Worm (Caenorhabditis elegans) whole organism, L4 larva: Measurements from ENCODE around the gene Y22D7AL.4.

Source experiments
- F10B5.3 ChIP-seq: sonication (generic microtip); optimal IDR thresholded peaks from 2 replicates; lab custom pipeline; 2016; ENCODE audit warnings: mild to moderate bottlenecking, missing genetic modification characterization, missing compliant biosample characterization
- F37D6.2 ChIP-seq: sonication (generic microtip); optimal IDR thresholded peaks from 2 replicates; lab custom pipeline; 2016; ENCODE audit warnings: mild to moderate bottlenecking, missing genetic modification characterization, missing compliant biosample characterization
- T20F7.1 ChIP-seq: fragments of 200-800 bp; sonication (Bioruptor generic); optimal IDR thresholded peaks from 2 replicates; lab custom pipeline; 2018; ENCODE audit warnings: mild to moderate bottlenecking, missing genetic modification characterization, missing compliant biosample characterization
- aha-1 ChIP-seq: fragments of 150-350 bp; peaks from one replicate; lab custom pipeline; 2014; ENCODE audit warnings: missing biosample characterization, missing genetic modification characterization
- ama-1 ChIP-seq: fragments of 150-350 bp; optimal IDR thresholded peaks from 2 replicates; lab custom pipeline; 2014; ENCODE audit warnings: inconsistent platforms, mixed read lengths
- ceh-20 ChIP-seq: fragments of 200-800 bp; sonication (Bioruptor generic); IDR thresholded peaks from 2 replicates; pipeline ENCODE4 v1.3.6; 2022; ENCODE audit warnings: missing genetic modification reagents, missing genetic modification characterization, missing compliant biosample characterization
- cey-2 ChIP-seq: sonication (generic microtip); optimal IDR thresholded peaks from 3 replicates; lab custom pipeline; 2017; ENCODE audit warnings: missing genetic modification characterization, mild to moderate bottlenecking, missing compliant biosample characterization, antibody characterized with exemption, borderline replicate concordance; ENCODE audit not compliant: insufficient read depth
- daf-12 ChIP-seq: fragments of 150-350 bp; optimal IDR thresholded peaks from 2 replicates; lab custom pipeline; 2014; ENCODE audit warnings: missing biosample characterization, missing genetic modification reagents, missing genetic modification characterization
- daf-16 ChIP-seq, 3 experiments: sonication (generic microtip); optimal IDR thresholded peaks; 2 replicates each; lab custom pipeline; 2016 to 2017; ENCODE audit warnings: missing genetic modification characterization in 3 of 3, missing genetic modification reagents in 3 of 3, mild to moderate bottlenecking in 2 of 3, missing compliant biosample characterization in 2 of 3, missing biosample characterization in 1 of 3, moderate library complexity in 1 of 3
- dmd-6 ChIP-seq: fragments of 200-800 bp; sonication (Bioruptor generic); IDR thresholded peaks from 2 replicates; pipeline ENCODE4 v1.3.6; 2022; ENCODE audit warnings: missing genetic modification reagents, missing genetic modification characterization, missing compliant biosample characterization
- duxl-1 ChIP-seq: sonication (generic microtip); optimal IDR thresholded peaks from 2 replicates; lab custom pipeline; 2016; ENCODE audit warnings: mild to moderate bottlenecking, missing genetic modification characterization, moderate library complexity, missing compliant biosample characterization; ENCODE audit not compliant: poor library complexity
- egl-43 ChIP-seq: fragments of 200-800 bp; sonication (Bioruptor generic); IDR thresholded peaks from 2 replicates; pipeline ENCODE4 v1.3.6; 2022; ENCODE audit warnings: missing genetic modification reagents, missing genetic modification characterization, missing compliant biosample characterization
- fkh-10 ChIP-seq: fragments of 150-350 bp; optimal IDR thresholded peaks from 2 replicates; lab custom pipeline; 2014; ENCODE audit warnings: missing biosample characterization, missing genetic modification reagents, missing genetic modification characterization
- fos-1 ChIP-seq: fragments of 150-350 bp; optimal IDR thresholded peaks from 2 replicates; lab custom pipeline; 2014; ENCODE audit warnings: missing biosample characterization, missing genetic modification characterization
- hlh-11 ChIP-seq: fragments of 200-800 bp; sonication (Bioruptor generic); optimal IDR thresholded peaks from 2 replicates; lab custom pipeline; 2018; ENCODE audit warnings: mild to moderate bottlenecking, missing genetic modification characterization, missing compliant biosample characterization
- lsy-2 ChIP-seq, 2 experiments: fragments of 150-350 bp in 1 of 2; sonication (generic microtip) in 1 of 2; optimal IDR thresholded peaks; 2 replicates each; lab custom pipeline; 2014 to 2017; ENCODE audit warnings: missing biosample characterization in 2 of 2, missing genetic modification characterization in 2 of 2
- madf-5 ChIP-seq, 2 experiments: fragments of 200-800 bp; sonication (Bioruptor generic); IDR thresholded peaks; 2 replicates each; pipeline ENCODE4 v1.3.6; 2022; ENCODE audit warnings: missing compliant biosample characterization in 2 of 2, missing genetic modification characterization in 2 of 2
- mdl-1 ChIP-seq, 2 experiments: fragments of 150-350 bp in 1 of 2; sonication (generic microtip) in 1 of 2; optimal IDR thresholded peaks; 2 replicates each; lab custom pipeline; 2014 to 2017; ENCODE audit warnings: missing biosample characterization in 2 of 2, missing genetic modification characterization in 2 of 2
- mxl-2 ChIP-seq: fragments of 200-800 bp; sonication (Bioruptor generic); conservative IDR thresholded peaks from 2 replicates; pipeline ENCODE4 v1.3.6; 2022; ENCODE audit warnings: missing genetic modification reagents, missing genetic modification characterization, missing compliant biosample characterization
- nhr-10 ChIP-seq: fragments of 150-350 bp; optimal IDR thresholded peaks from 2 replicates; lab custom pipeline; 2014; ENCODE audit warnings: missing biosample characterization, missing genetic modification characterization
- nhr-111 ChIP-seq: fragments of 200-800 bp; sonication (Bioruptor generic); optimal IDR thresholded peaks from 2 replicates; lab custom pipeline; 2018; ENCODE audit warnings: mild to moderate bottlenecking, missing genetic modification characterization, missing compliant biosample characterization
- nhr-237 ChIP-seq: sonication (generic microtip); optimal IDR thresholded peaks from 2 replicates; lab custom pipeline; 2017; ENCODE audit warnings: missing biosample characterization, missing genetic modification characterization
- nhr-41 ChIP-seq: fragments of 200-800 bp; sonication (Bioruptor generic); IDR thresholded peaks from 2 replicates; pipeline ENCODE4 v1.3.6; 2022; ENCODE audit warnings: missing genetic modification reagents, missing genetic modification characterization, missing compliant biosample characterization
- nhr-6 ChIP-seq: fragments of 150-350 bp; optimal IDR thresholded peaks from 2 replicates; lab custom pipeline; 2014; ENCODE audit warnings: missing biosample characterization, missing genetic modification characterization
- nhr-76 ChIP-seq: fragments of 150-350 bp; optimal IDR thresholded peaks from 2 replicates; lab custom pipeline; 2014; ENCODE audit warnings: missing biosample characterization, missing genetic modification characterization
- nhr-77 ChIP-seq: fragments of 150-350 bp; optimal IDR thresholded peaks from 2 replicates; lab custom pipeline; 2014; ENCODE audit warnings: missing biosample characterization, missing genetic modification characterization
- php-3 ChIP-seq: fragments of 200-800 bp; sonication (Bioruptor generic); IDR thresholded peaks from 2 replicates; pipeline ENCODE4 v1.3.6; 2022; ENCODE audit warnings: missing genetic modification reagents, missing genetic modification characterization, missing compliant biosample characterization
- pqm-1 ChIP-seq: sonication (generic microtip); optimal IDR thresholded peaks from 2 replicates; lab custom pipeline; 2017; ENCODE audit warnings: missing biosample characterization, missing genetic modification characterization
- set-16 ChIP-seq: fragments of 200-800 bp; sonication (Bioruptor generic); IDR thresholded peaks from 2 replicates; pipeline ENCODE4 v1.3.6; 2022; ENCODE audit warnings: missing genetic modification reagents, missing genetic modification characterization, missing compliant biosample characterization
- tag-97 ChIP-seq: fragments of 200-800 bp; sonication (Bioruptor generic); IDR thresholded peaks from 2 replicates; pipeline ENCODE4 v1.3.6; 2022; ENCODE audit warnings: missing genetic modification characterization, missing compliant biosample characterization
- unc-62 ChIP-seq, 3 experiments: fragments of 150-350 bp in 1 of 3; sonication (generic microtip); optimal IDR thresholded peaks in 2 of 3; peaks in 1 of 3; 1 replicate in 1 of 3; 2 replicates in 2 of 3; lab custom pipeline; 2014 to 2017; ENCODE audit warnings: missing biosample characterization in 3 of 3, missing genetic modification characterization in 3 of 3, missing genetic modification reagents in 3 of 3, missing genotype in 1 of 3
- vab-7 ChIP-seq: fragments of 200-800 bp; sonication (Bioruptor generic); IDR thresholded peaks from 2 replicates; pipeline ENCODE4 v1.3.6; 2022; ENCODE audit warnings: missing genetic modification reagents, missing genetic modification characterization, missing compliant biosample characterization
- zag-1 ChIP-seq: fragments of 150-350 bp; optimal IDR thresholded peaks from 2 replicates; lab custom pipeline; 2014; ENCODE audit warnings: missing biosample characterization, missing genetic modification characterization
- zip-11 ChIP-seq: fragments of 200-800 bp; sonication (Bioruptor generic); IDR thresholded peaks from 2 replicates; pipeline ENCODE4 v1.3.6; 2022; ENCODE audit warnings: missing genetic modification characterization, missing compliant biosample characterization
- zip-2 ChIP-seq: fragments of 150-350 bp; optimal IDR thresholded peaks from 2 replicates; lab custom pipeline; 2014; ENCODE audit warnings: missing biosample characterization, missing genetic modification characterization
- ztf-7 ChIP-seq: fragments of 150-350 bp; optimal IDR thresholded peaks from 2 replicates; lab custom pipeline; 2014; ENCODE audit warnings: missing biosample characterization, missing genetic modification characterization

Y22D7AL.4 gene

DNA sequence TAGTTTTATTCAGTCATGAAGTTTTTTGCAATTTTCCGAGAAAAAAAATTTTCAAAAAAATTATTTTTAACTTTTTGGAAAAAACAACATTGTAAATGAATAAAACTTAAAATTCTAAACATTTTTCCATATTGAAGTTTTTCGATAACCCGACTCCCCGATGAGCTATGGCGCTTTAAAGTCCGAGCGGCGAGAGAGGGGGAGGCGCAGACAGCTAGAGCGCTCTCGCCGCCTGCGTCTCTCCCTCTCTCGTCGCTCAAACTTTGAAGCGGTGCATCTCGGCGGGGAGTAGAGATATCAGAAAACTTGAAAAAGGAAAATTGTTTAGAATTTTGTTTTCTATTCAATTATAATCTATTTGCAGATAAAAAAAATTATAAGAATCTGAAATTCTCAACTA, 11.9 kb downstream of the Y22D7AL.4 start:
- no peak for TF ChIP-seq vab-7 (GFP tag; lab: Robert Waterston, UW)
- TF ChIP-seq set-16 (GFP tag; lab: Robert Waterston, UW), result peak; percentile 82

DNA sequence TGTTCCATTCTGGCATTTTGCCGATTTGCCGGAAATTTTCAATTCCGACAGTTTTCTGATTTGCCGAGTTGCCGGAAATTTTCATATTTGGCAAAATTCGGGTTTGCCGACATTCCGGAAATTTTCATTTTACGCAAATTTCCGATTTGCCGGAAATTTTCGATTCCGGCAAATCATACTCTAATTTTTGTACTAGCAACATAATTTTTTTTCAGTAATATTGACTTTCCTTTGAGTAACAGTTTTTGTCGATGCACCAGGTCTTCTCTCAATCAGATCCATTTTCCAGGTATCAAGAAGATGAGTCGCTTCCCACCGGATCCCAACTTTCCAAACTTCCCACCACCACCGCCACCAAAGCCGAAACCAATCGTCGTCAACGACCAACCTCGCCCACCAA, 14.7 kb downstream of the Y22D7AL.4 start, which contains the start of gene Y22D7AL.3:
Gene Y22D7AL.3, plus strand, starts transcription at position 301 of the 400 bp plus-strand sequence.
- TF ChIP-seq unc-62 (GFP tag; optimal IDR thresholded peaks at IDR 0.05 in 1 of 2; lab: Kevin White, UChicago) (no peak), unc-62 (tag; optimal IDR thresholded peaks at IDR 0.05; lab: Kevin White, UChicago) (no peak), nhr-6 (tag; lab: Kevin White, UChicago) (no peak), F37D6.2 (no peak), aha-1 (tag; lab: Kevin White, UChicago) (peak; percentile 28)

DNA sequence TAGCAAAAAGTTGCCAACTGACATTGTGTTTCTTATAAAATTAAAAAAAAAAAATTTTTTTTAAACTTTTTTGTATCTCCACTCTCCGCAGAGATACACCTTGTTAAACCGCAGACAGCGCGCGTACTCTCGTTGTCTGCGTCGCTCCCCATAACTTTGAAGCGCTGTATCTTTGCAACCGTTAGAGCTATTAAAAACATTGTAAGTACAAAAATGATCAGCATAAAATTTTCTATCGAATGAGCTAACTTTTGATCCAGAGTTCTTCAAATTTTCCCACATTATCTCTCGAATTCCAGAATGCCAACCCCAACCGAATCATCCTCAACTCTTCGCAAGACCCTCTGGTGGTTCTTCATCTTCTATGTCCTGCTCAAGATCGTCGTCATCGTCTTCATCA, 25.7 kb downstream of the Y22D7AL.4 start, which contains the start of gene Y22D7AL.1:
Gene Y22D7AL.1, plus strand, starts transcription at position 301 of the 400 bp plus-strand sequence.
- no peak for TF ChIP-seq ama-1
- no peak for TF ChIP-seq zag-1 (tag; lab: Kevin White, UChicago)
- TF ChIP-seq egl-43, result no peak

DNA sequence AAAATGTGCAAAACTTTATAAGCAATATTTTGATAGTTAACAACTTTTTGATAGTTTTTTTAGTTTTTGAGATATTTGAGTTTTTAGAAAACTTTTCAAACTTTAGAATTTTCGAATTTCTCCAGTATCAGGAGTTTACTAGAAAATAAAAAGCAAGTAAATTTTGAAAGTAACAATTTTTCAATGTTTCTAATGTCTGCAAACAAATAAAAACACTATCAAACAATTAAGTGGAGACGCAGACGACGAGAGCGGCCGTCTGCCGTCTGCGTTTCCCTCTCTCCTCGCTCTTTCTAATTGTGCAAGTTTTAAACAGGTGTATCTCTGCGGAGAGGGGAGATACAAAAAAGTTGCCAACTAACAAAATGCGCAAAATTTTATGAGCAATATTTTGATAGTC, 26.5 kb downstream of the Y22D7AL.4 start:
- peak; percentile 79 for TF ChIP-seq aha-1 (tag; lab: Kevin White, UChicago)
- no peak for TF ChIP-seq nhr-6 (tag; lab: Kevin White, UChicago)

DNA sequence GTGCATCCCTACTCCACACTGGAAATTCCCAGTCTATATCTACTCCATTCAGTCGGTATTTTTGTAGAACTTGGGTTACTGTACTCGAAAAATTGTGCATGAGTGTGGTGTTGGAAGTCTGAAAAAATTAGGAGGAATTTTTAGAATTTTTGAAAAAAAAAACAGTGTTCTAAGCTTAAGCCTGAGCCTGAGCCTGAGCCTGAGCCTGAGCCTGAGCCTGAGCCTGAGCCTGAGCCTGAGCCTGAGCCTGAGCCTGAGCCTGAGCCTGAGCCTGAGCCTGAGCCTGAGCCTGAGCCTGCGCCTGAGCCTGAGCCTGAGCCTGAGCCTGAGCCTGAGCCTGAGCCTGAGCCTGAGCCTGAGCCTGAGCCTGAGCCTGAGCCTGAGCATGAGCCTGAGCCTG, 29.9 kb downstream of the Y22D7AL.4 start:
- TF ChIP-seq set-16 (GFP tag; lab: Robert Waterston, UW), result peak; percentile 43; the same call in 1 of the 2 replicates

DNA sequence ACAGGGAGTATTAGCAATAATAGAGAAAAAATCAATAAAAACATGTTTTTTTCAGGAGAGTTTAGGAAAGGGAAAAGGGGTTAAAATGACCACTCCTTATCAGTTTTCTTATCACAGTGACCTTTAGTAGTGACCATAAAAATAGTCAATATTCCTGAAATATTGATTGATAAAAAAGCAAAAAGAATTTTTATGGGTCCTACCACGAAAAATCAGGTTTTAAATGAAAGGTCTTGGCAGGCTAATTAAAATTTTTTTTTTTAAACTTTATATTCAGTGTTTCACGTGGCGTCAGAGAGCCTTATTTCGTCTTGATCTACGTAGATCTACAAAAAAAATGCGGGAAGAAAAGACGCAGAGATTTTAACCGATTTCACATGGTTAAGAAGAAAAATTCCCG, 30.9 kb downstream of the Y22D7AL.4 start, which contains the start of gene cht-4:
Gene cht-4, minus strand, starts transcription at position 101 of the 400 bp plus-strand sequence.
- TF ChIP-seq zip-11 (no peak), daf-16 (GFP tag; optimal IDR thresholded peaks at IDR 0.05; lab: Kevin White, UChicago) (no peak), daf-16 (tag; optimal IDR thresholded peaks at IDR 0.05; lab: Kevin White, UChicago) (peak; percentile 46)

DNA sequence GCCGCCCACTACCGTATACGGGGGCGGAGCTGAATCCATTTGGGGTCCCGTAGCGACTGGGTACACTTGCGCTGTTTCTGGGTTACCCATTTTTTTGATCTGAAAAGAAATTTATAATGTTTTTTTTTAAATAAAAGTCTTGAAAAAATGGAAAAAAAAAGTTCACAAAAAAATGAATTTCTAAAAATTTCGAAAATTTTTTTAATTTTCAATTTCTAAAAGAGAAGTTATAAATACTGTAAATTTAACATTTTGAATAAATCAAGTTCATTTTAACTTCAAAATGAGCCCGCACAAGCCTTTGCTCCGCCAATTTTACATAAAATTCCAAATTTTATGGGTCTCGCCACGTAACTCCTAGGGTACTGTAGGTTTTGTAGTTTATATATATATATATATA, 33.3 kb downstream of the Y22D7AL.4 start, which contains the start of gene Y22D7AL.15:
Gene Y22D7AL.15, minus strand, starts transcription at position 101 of the 400 bp plus-strand sequence.
- no peak for TF ChIP-seq hlh-11 (tag; lab: Kevin White, UChicago)
- TF ChIP-seq set-16 (GFP tag; lab: Robert Waterston, UW), result peak; percentile 17; the same call in 1 of the 2 replicates

DNA sequence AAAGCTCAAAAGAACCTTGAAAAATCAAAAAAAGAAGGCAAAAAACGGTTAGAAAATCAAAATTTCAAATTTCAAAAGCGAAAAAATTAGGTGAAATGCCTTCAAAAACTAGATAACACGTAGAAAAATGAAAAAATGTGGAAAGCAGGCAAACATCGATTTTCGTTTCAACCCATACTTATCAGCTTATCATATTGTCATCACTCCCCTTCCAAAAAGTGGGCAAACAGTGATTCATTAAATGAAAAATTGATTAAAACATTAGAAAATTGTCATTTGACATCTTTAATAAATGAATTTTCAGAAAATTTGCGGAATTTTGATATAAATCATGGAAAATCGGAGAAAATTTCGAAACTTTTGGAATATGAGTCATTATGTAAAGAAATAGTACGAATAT, 34.6 kb downstream of the Y22D7AL.4 start:
- TF ChIP-seq zip-2 (tag; lab: Kevin White, UChicago) (no peak), madf-5 (GFP tag; IDR thresholded peaks at IDR 0.05; lab: Robert Waterston, UW) (no peak), nhr-41 (GFP tag; lab: Robert Waterston, UW) (no peak), fos-1 (tag; lab: Kevin White, UChicago) (no peak), php-3 (GFP tag; lab: Robert Waterston, UW) (no peak), nhr-77 (no peak), unc-62 (GFP tag; optimal IDR thresholded peaks at IDR 0.05 in 1 of 2; lab: Kevin White, UChicago) (no peak), unc-62 (tag; optimal IDR thresholded peaks at IDR 0.05; lab: Kevin White, UChicago) (no peak), nhr-237 (tag; lab: Kevin White, UChicago) (no peak), mdl-1 (tag; optimal IDR thresholded peaks at IDR 0.05; lab: Kevin White, UChicago) (no peak), dmd-6 (peak; percentile 22; the same call in 1 of the 2 replicates), F10B5.3 (no peak), ztf-7 (tag; lab: Kevin White, UChicago) (no peak), daf-16 (GFP tag; optimal IDR thresholded peaks at IDR 0.05; lab: Kevin White, UChicago) (no peak), daf-16 (tag; optimal IDR thresholded peaks at IDR 0.05; lab: Kevin White, UChicago) (peak; percentile 38), fkh-10 (no peak), daf-12 (tag; lab: Kevin White, UChicago) (no peak), ceh-20 (no peak), duxl-1 (tag; lab: Kevin White, UChicago) (no peak), nhr-111 (GFP tag; lab: Kevin White, UChicago) (no peak), pqm-1 (tag; lab: Kevin White, UChicago) (peak; percentile 91), nhr-10 (tag; lab: Kevin White, UChicago) (no peak), T20F7.1 (no peak), nhr-76 (tag; lab: Kevin White, UChicago) (no peak), egl-43 (no peak), mxl-2 (no peak), tag-97 (GFP tag; lab: Robert Waterston, UW) (no peak), cey-2 (no peak), lsy-2 (tag; optimal IDR thresholded peaks at IDR 0.05; lab: Kevin White, UChicago) (no peak)
